Fruit fly (Drosophila melanogaster) whole organism, wandering third instar larva: ENCODE measurements around the gene Cyp18a1.

Source experiments
- Abd-B ChIP-seq: fragments of >200 bp; optimal IDR thresholded peaks from 2 replicates; lab custom pipeline; 2017; ENCODE audit warnings: missing biosample characterization, missing genetic modification characterization
- CG32264 ChIP-seq: fragments of 200-800 bp; sonication (Bioruptor generic); optimal IDR thresholded peaks from 2 replicates; lab custom pipeline; 2016; ENCODE audit warnings: missing biosample characterization, missing genetic modification characterization
- CrebA ChIP-seq: fragments of 200-800 bp; sonication (Bioruptor generic); optimal IDR thresholded peaks from 2 replicates; lab custom pipeline; 2016; ENCODE audit warnings: missing biosample characterization, mild to moderate bottlenecking, missing genetic modification characterization, borderline replicate concordance
- Dfd ChIP-seq: fragments of >200 bp; optimal IDR thresholded peaks from 2 replicates; lab custom pipeline; 2017; ENCODE audit warnings: missing biosample characterization, missing genetic modification characterization
- Dif ChIP-seq: fragments of 200-275, 200-300 bp; sonication (Bioruptor generic); optimal IDR thresholded peaks from 2 replicates; lab custom pipeline; 2018; ENCODE audit warnings: missing biosample characterization, missing genetic modification characterization; ENCODE audit not compliant: partially characterized antibody
- HLH106 ChIP-seq: fragments of 200-800 bp; optimal IDR thresholded peaks from 3 replicates; lab custom pipeline; 2019; ENCODE audit warnings: missing biosample characterization, mild to moderate bottlenecking, missing genetic modification characterization, moderate library complexity
- Hnf4 ChIP-seq: fragments of 200-800 bp; sonication (Bioruptor generic); optimal IDR thresholded peaks from 2 replicates; lab custom pipeline; 2016; ENCODE audit warnings: missing biosample characterization, mild to moderate bottlenecking, missing genetic modification characterization
- Hr83 ChIP-seq: fragments of 200-300 bp; sonication (Bioruptor generic); optimal IDR thresholded peaks from 2 replicates; lab custom pipeline; 2016; ENCODE audit warnings: missing biosample characterization, mild to moderate bottlenecking, missing genetic modification characterization, moderate library complexity; ENCODE audit not compliant: poor library complexity, severe bottlenecking
- Mio ChIP-seq: sonication (Bioruptor generic); optimal IDR thresholded peaks from 2 replicates; lab custom pipeline; 2016; ENCODE audit warnings: missing biosample characterization, missing genetic modification characterization
- Myc ChIP-seq: fragments of >200 bp; optimal IDR thresholded peaks from 2 replicates; lab custom pipeline; 2017
- N ChIP-seq: fragments of >200 bp; optimal IDR thresholded peaks from 2 replicates; lab custom pipeline; 2018; ENCODE audit warnings: missing biosample characterization, missing external identifiers, missing genetic modification characterization
- OdsH ChIP-seq: fragments of 200-800 bp; sonication (Bioruptor generic); optimal IDR thresholded peaks from 2 replicates; lab custom pipeline; 2016; ENCODE audit warnings: missing biosample characterization, mild to moderate bottlenecking, missing genetic modification characterization
- Rel ChIP-seq, 2 experiments: fragments of 200-800 bp; sonication (Bioruptor generic) in 1 of 2; optimal IDR thresholded peaks; 2 replicates in 1 of 2; 3 replicates in 1 of 2; lab custom pipeline; 2016 to 2019; ENCODE audit warnings: mild to moderate bottlenecking in 2 of 2, missing biosample characterization in 2 of 2, missing genetic modification characterization in 2 of 2, moderate library complexity in 1 of 2
- Sp1 ChIP-seq: fragments of 200-800 bp; sonication (Bioruptor generic); optimal IDR thresholded peaks from 3 replicates; lab custom pipeline; 2019; ENCODE audit warnings: missing biosample characterization, mild to moderate bottlenecking, missing genetic modification characterization, moderate library complexity
- Vsx2 ChIP-seq: fragments of 200-300, 225-300 bp; sonication (Bioruptor generic); optimal IDR thresholded peaks from 2 replicates; lab custom pipeline; 2018; ENCODE audit warnings: missing biosample characterization, missing genetic modification characterization; ENCODE audit not compliant: partially characterized antibody
- br ChIP-seq: fragments of 200-800 bp; sonication (Bioruptor generic); optimal IDR thresholded peaks from 2 replicates; lab custom pipeline; 2016; ENCODE audit warnings: missing biosample characterization, missing genetic modification characterization
- dl ChIP-seq, 2 experiments: fragments of 175-275, 200-275 bp in 1 of 2; fragments of 200-275 bp in 1 of 2; sonication (Bioruptor generic); optimal IDR thresholded peaks; lab custom pipeline; 2018; ENCODE audit warnings: mild to moderate bottlenecking in 2 of 2, missing biosample characterization in 2 of 2, missing genetic modification characterization in 2 of 2, moderate library complexity in 2 of 2; ENCODE audit not compliant: partially characterized antibody in 2 of 2, insufficient read depth in 1 of 2
- dsf ChIP-seq: sonication (Bioruptor generic); optimal IDR thresholded peaks from 2 replicates; lab custom pipeline; 2016; ENCODE audit warnings: missing biosample characterization, missing genetic modification characterization, borderline replicate concordance
- ey ChIP-seq: fragments of 200-800 bp; sonication (Bioruptor generic); optimal IDR thresholded peaks from 2 replicates; lab custom pipeline; 2016; ENCODE audit warnings: missing biosample characterization, missing genetic modification characterization
- foxo ChIP-seq, 2 experiments: fragments of 200-800 bp; sonication (Bioruptor generic); optimal IDR thresholded peaks; 2 replicates in 1 of 2; 3 replicates in 1 of 2; lab custom pipeline; 2016 to 2017; ENCODE audit warnings: missing biosample characterization in 2 of 2, missing genetic modification characterization in 2 of 2
- fru ChIP-seq: fragments of 200-800 bp; sonication (Bioruptor generic); optimal IDR thresholded peaks from 3 replicates; lab custom pipeline; 2016; ENCODE audit warnings: missing biosample characterization, mild to moderate bottlenecking, missing genetic modification characterization
- h ChIP-seq: fragments of 200-800 bp; sonication (Bioruptor generic); optimal IDR thresholded peaks from 3 replicates; lab custom pipeline; 2016; ENCODE audit warnings: missing biosample characterization, mild to moderate bottlenecking, missing genetic modification characterization
- jim ChIP-seq: fragments of 175-275, 200-325 bp; sonication (Bioruptor generic); optimal IDR thresholded peaks from 2 replicates; lab custom pipeline; 2016; ENCODE audit warnings: missing biosample characterization, mild to moderate bottlenecking, missing genetic modification characterization
- lola ChIP-seq: fragments of >200 bp; optimal IDR thresholded peaks from 2 replicates; lab custom pipeline; 2017; ENCODE audit warnings: missing biosample characterization, missing genetic modification characterization
- psq ChIP-seq: fragments of 200-800 bp; sonication (Bioruptor generic); optimal IDR thresholded peaks from 3 replicates; lab custom pipeline; 2017; ENCODE audit warnings: missing biosample characterization, mild to moderate bottlenecking, missing genetic modification characterization, moderate library complexity
- rgr ChIP-seq: fragments of 200-800 bp; sonication (Bioruptor generic); optimal IDR thresholded peaks from 3 replicates; lab custom pipeline; 2016; ENCODE audit warnings: missing biosample characterization, mild to moderate bottlenecking, missing genetic modification characterization
- sage ChIP-seq: fragments of 200-800 bp; sonication (Bioruptor generic); optimal IDR thresholded peaks from 2 replicates; lab custom pipeline; 2016; ENCODE audit warnings: missing biosample characterization, mild to moderate bottlenecking, missing genetic modification characterization
- sv ChIP-seq: fragments of 200-800 bp; sonication (Bioruptor generic); optimal IDR thresholded peaks from 3 replicates; lab custom pipeline; 2016; ENCODE audit warnings: missing biosample characterization, missing genetic modification characterization
- tai ChIP-seq: sonication (Bioruptor generic); optimal IDR thresholded peaks from 2 replicates; lab custom pipeline; 2016; ENCODE audit warnings: missing biosample characterization, missing genetic modification characterization
- usp ChIP-seq: fragments of >200 bp; optimal IDR thresholded peaks from 2 replicates; lab custom pipeline; 2017; ENCODE audit warnings: missing biosample characterization, missing genetic modification characterization
- woc ChIP-seq: sonication (Bioruptor generic); optimal IDR thresholded peaks from 2 replicates; lab custom pipeline; 2016; ENCODE audit warnings: missing biosample characterization, mild to moderate bottlenecking, missing genetic modification characterization

Cyp18a1 gene

dm6 chrX:18692948-18693502 is at the start of gene Cyp18a1:
Gene Cyp18a1, minus strand, starts transcription at chrX:18693042.
- TF ChIP-seq Dfd (GFP tag; lab: Kevin White, UChicago): no peak
- TF ChIP-seq foxo (GFP tag; optimal IDR thresholded peaks at IDR 0.05; lab: Kevin White, UChicago): no peak
- no peak for TF ChIP-seq Rel (GFP tag; optimal IDR thresholded peaks at IDR 0.05; lab: Kevin White, UChicago)
- no peak for TF ChIP-seq Rel (tag; optimal IDR thresholded peaks at IDR 0.05; lab: Kevin White, UChicago)
- TF ChIP-seq N (GFP tag; lab: Kevin White, UChicago): no peak
- TF ChIP-seq dl (GFP tag; optimal IDR thresholded peaks at IDR 0.05; lab: Kevin White, UChicago; ENCODE audit: insufficient read depth in 1 of 2, partially characterized antibody in 2 of 2): no peak
- TF ChIP-seq CG32264 (GFP tag; lab: Kevin White, UChicago): no peak
- TF ChIP-seq Dif (GFP tag; lab: Kevin White, UChicago): no peak
- no peak for TF ChIP-seq HLH106
- TF ChIP-seq sage (GFP tag; lab: Kevin White, UChicago): no peak
- no peak for TF ChIP-seq psq (GFP tag; lab: Kevin White, UChicago)
- no peak for TF ChIP-seq jim (GFP tag; lab: Kevin White, UChicago)
- TF ChIP-seq usp (GFP tag; lab: Kevin White, UChicago): no peak
- TF ChIP-seq h (GFP tag; lab: Kevin White, UChicago): no peak
- TF ChIP-seq Myc: no peak
- no peak for TF ChIP-seq Hr83 (GFP tag; lab: Kevin White, UChicago)
- no peak for TF ChIP-seq rgr (GFP tag; lab: Kevin White, UChicago)
- no peak for TF ChIP-seq Sp1 (GFP tag; lab: Kevin White, UChicago)
- no peak for TF ChIP-seq br
- no peak for TF ChIP-seq Vsx2 (GFP tag; lab: Kevin White, UChicago)
- no peak for TF ChIP-seq dsf (GFP tag; lab: Kevin White, UChicago)
- TF ChIP-seq, all 38 proteins: peak for 0

dm6 chrX:18739795-18740194 is 47.0 kb upstream of the Cyp18a1 start, which contains the start of gene CG6873:
Gene CG6873, minus strand, starts transcription at chrX:18739895.
- no peak for TF ChIP-seq tai (GFP tag; lab: Kevin White, UChicago)

dm6 chrX:18726270-18726669 is 33.4 kb upstream of the Cyp18a1 start, which contains the start of gene CCKLR-17D1:
Gene CCKLR-17D1, minus strand, starts transcription at chrX:18726572.
- no peak for TF ChIP-seq jim (GFP tag; lab: Kevin White, UChicago)
- no peak for TF ChIP-seq N (GFP tag; lab: Kevin White, UChicago)
- TF ChIP-seq lola: no peak

- TF ChIP-seq sv (GFP tag; lab: Kevin White, UChicago) (no peak), Sp1 (GFP tag; lab: Kevin White, UChicago) (no peak), Abd-B (GFP tag; lab: Kevin White, UChicago) (no peak), fru (GFP tag; lab: Kevin White, UChicago) (no peak), HLH106 (no peak), CG32264 (GFP tag; lab: Kevin White, UChicago) (no peak), Hnf4 (GFP tag; lab: Kevin White, UChicago) (no peak), sage (GFP tag; lab: Kevin White, UChicago) (no peak), woc (GFP tag; lab: Kevin White, UChicago) (no peak), foxo (GFP tag; optimal IDR thresholded peaks at IDR 0.05; lab: Kevin White, UChicago) (no peak), CrebA (GFP tag; lab: Kevin White, UChicago) (no peak)
Measured at dm6 chrX:18725572-18725971, 32.7 kb upstream of the Cyp18a1 start, which contains the start of gene CG42302. Gene CG42302, minus strand, starts transcription at chrX:18725672.

dm6 chrX:18709565-18709964 is 16.7 kb upstream of the Cyp18a1 start, which contains the start of gene Cyp308a1:
Gene Cyp308a1, plus strand, starts transcription at chrX:18709865.
- TF ChIP-seq jim (GFP tag; lab: Kevin White, UChicago) (no peak), OdsH (GFP tag; lab: Kevin White, UChicago) (no peak), Rel (GFP tag; optimal IDR thresholded peaks at IDR 0.05; lab: Kevin White, UChicago) (no peak), Rel (tag; optimal IDR thresholded peaks at IDR 0.05; lab: Kevin White, UChicago) (no peak), HLH106 (no peak), ey (GFP tag; lab: Kevin White, UChicago) (no peak), Vsx2 (GFP tag; lab: Kevin White, UChicago) (no peak), sv (GFP tag; lab: Kevin White, UChicago) (no peak), N (GFP tag; lab: Kevin White, UChicago) (no peak), rgr (GFP tag; lab: Kevin White, UChicago) (no peak), CrebA (GFP tag; lab: Kevin White, UChicago) (no peak), h (GFP tag; lab: Kevin White, UChicago) (no peak), br (no peak), Mio (GFP tag; lab: Kevin White, UChicago) (no peak)
